Fruit fly (Drosophila melanogaster): ENCODE data around the gene CG9743.

Gene CG9743

DNA sequence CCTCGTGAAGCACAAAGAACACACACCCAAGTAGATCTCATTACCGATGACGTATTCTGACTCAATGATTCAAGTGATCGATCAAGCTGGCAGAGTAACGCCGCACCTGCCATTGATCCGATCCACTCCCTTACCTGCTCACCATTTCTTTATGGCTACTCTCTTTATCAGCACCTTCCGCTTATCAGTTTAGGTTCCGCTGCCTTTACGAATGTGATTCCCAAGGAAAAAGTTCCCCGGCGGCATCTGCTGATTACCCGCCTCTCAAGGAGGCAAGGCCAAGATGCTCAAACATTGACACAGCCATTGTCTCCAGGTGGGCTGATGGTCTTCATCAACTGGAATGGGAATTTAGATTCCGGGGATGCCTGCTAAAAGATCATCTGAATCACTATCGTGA, 12.2 kb upstream of the CG9743 start:
- no peak for TF ChIP-seq fru (GFP tag; optimal IDR thresholded peaks at IDR 0.05)
- no peak for TF ChIP-seq rgr (GFP tag; optimal IDR thresholded peaks at IDR 0.05)
- no peak for TF ChIP-seq Rel (GFP tag; optimal IDR thresholded peaks at IDR 0.05)
- TF ChIP-seq Rel (tag; optimal IDR thresholded peaks at IDR 0.05), result peak; percentile 97

dm6 chr3R:30213697-30214096, 10.9 kb upstream of the CG9743 start, which contains the start of gene CecB:
CecB (minus strand) TSS chr3R:30213797.
- TF ChIP-seq dl (GFP tag; optimal IDR thresholded peaks at IDR 0.05; ENCODE audit: insufficient read depth in 1 of 2, partially characterized antibody in 2 of 2), result no peak
- TF ChIP-seq Rel (GFP tag; optimal IDR thresholded peaks at IDR 0.05), result no peak
- TF ChIP-seq Rel (tag; optimal IDR thresholded peaks at IDR 0.05), result peak; percentile 1

dm6 chr3R:30211856-30212255, 9.1 kb upstream of the CG9743 start, which contains the start of gene CecA2:
CecA2 (plus strand) TSS chr3R:30212156.
- TF ChIP-seq CG32264 (GFP tag; optimal IDR thresholded peaks at IDR 0.05) (no peak), h (GFP tag; optimal IDR thresholded peaks at IDR 0.05) (no peak), Rel (GFP tag; optimal IDR thresholded peaks at IDR 0.05) (no peak), Rel (tag; optimal IDR thresholded peaks at IDR 0.05) (peak; percentile 72), CG9705 (GFP tag; optimal IDR thresholded peaks at IDR 0.05) (no peak), sv (GFP tag; optimal IDR thresholded peaks at IDR 0.05) (no peak)

- TF ChIP-seq Rel (GFP tag; optimal IDR thresholded peaks at IDR 0.05), result no peak
- peak; percentile 91 for TF ChIP-seq Rel (tag; optimal IDR thresholded peaks at IDR 0.05)
- TF ChIP-seq dsf (GFP tag; optimal IDR thresholded peaks at IDR 0.05; ENCODE audit: borderline replicate concordance), result no peak
These were observed 7.8 kb upstream of the CG9743 start, which contains the start of gene CecA1 for dm6 chr3R:30210560-30210959. CecA1 (plus strand) TSS chr3R:30210874.

DNA sequence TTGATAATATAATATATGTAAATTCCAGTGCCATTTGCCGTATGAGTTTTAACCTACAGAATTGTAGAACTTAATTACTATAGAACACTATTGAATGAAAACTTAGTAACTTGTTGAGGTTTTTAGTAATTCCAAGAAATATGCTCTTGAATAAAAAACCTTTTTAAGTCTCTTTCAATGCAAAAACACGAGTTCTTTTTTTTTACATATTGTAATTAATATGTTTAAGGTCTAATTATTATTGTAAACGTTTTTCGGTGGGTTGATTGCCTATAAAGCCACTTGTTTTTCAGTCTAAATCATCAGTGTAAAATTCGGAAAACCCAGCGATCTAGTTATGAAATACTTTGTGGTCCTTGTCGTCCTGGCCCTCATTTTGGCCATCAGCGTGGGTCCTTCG, 6.8 kb upstream of the CG9743 start, which contains the start of gene Anp:
Anp (plus strand) TSS at position 301 of the 400 bp plus-strand sequence.
- no peak for TF ChIP-seq Vsx2 (GFP tag; optimal IDR thresholded peaks at IDR 0.05; ENCODE audit: partially characterized antibody)

dm6 chr3R:30208766-30209484, 6.1 kb upstream of the CG9743 start, which contains the start of gene RpS7:
RpS7 (minus strand) TSS chr3R:30209020.
- TF ChIP-seq Sp1 (GFP tag; optimal IDR thresholded peaks at IDR 0.05) (peak; percentile 77), woc (GFP tag; optimal IDR thresholded peaks at IDR 0.05) (peak; percentile 29), brk (GFP tag; optimal IDR thresholded peaks at IDR 0.05) (no peak), foxo (GFP tag; optimal IDR thresholded peaks at IDR 0.05) (peak in 1 of 2 experiments; percentile 44), psq (GFP tag; optimal IDR thresholded peaks at IDR 0.05) (peak; percentile 47), GATAd (GFP tag; optimal IDR thresholded peaks at IDR 0.05) (peak; percentile 45), Hr78 (GFP tag; optimal IDR thresholded peaks at IDR 0.05) (no peak), ey (GFP tag; optimal IDR thresholded peaks at IDR 0.05) (peak; percentile 13), Hr83 (GFP tag; optimal IDR thresholded peaks at IDR 0.05; ENCODE audit: poor library complexity, severe bottlenecking) (peak; percentile 82), Jra (GFP tag; optimal IDR thresholded peaks at IDR 0.05) (peak; percentile 34), HLH106 (tag; optimal IDR thresholded peaks at IDR 0.05) (peak; percentile 67), Vsx2 (GFP tag; optimal IDR thresholded peaks at IDR 0.05; ENCODE audit: partially characterized antibody) (no peak), sage (GFP tag; optimal IDR thresholded peaks at IDR 0.05) (no peak), tai (GFP tag; optimal IDR thresholded peaks at IDR 0.05) (no peak), dsf (GFP tag; optimal IDR thresholded peaks at IDR 0.05; ENCODE audit: borderline replicate concordance) (peak; percentile 36), sv (GFP tag; optimal IDR thresholded peaks at IDR 0.05) (peak; percentile 56), fru (GFP tag; optimal IDR thresholded peaks at IDR 0.05) (peak; percentile 55), usp (GFP tag; optimal IDR thresholded peaks at IDR 0.05) (no peak), dl (GFP tag; optimal IDR thresholded peaks at IDR 0.05; ENCODE audit: insufficient read depth in 1 of 2, partially characterized antibody in 2 of 2) (no peak), dmrt93B (GFP tag; optimal IDR thresholded peaks at IDR 0.05) (peak; percentile 64), Dif (GFP tag; optimal IDR thresholded peaks at IDR 0.05; ENCODE audit: partially characterized antibody) (no peak), rgr (GFP tag; optimal IDR thresholded peaks at IDR 0.05) (peak; percentile 69), Hnf4 (GFP tag; optimal IDR thresholded peaks at IDR 0.05) (peak; percentile 34), h (GFP tag; optimal IDR thresholded peaks at IDR 0.05) (peak; percentile 84), Dfd (GFP tag; optimal IDR thresholded peaks at IDR 0.05) (no peak), CG32264 (GFP tag; optimal IDR thresholded peaks at IDR 0.05) (no peak), pan (optimal IDR thresholded peaks at IDR 0.05) (no peak), CrebA (GFP tag; optimal IDR thresholded peaks at IDR 0.05; ENCODE audit: borderline replicate concordance) (no peak), Abd-B (GFP tag; optimal IDR thresholded peaks at IDR 0.05) (no peak), Mio (GFP tag; optimal IDR thresholded peaks at IDR 0.05) (no peak), CG9705 (GFP tag; optimal IDR thresholded peaks at IDR 0.05) (peak; percentile 70), br (GFP tag; optimal IDR thresholded peaks at IDR 0.05) (peak; percentile 39), Rel (GFP tag; optimal IDR thresholded peaks at IDR 0.05) (no peak), Rel (tag; optimal IDR thresholded peaks at IDR 0.05) (peak; percentile 49), N (GFP tag; optimal IDR thresholded peaks at IDR 0.05) (no peak), OdsH (GFP tag; optimal IDR thresholded peaks at IDR 0.05) (peak; percentile 42)

Measured in whole organism, wandering third instar larva.